Fruit fly (Drosophila melanogaster) whole organism, prepupa: ENCODE results near the gene eIF4H2.

ENCODE experiments used
- Blimp-1 ChIP-seq: fragments of 200-800 bp; sonication (Bioruptor generic); optimal IDR thresholded peaks from 3 replicates; lab custom pipeline; 2017; ENCODE audit warnings: missing biosample characterization, missing genetic modification characterization, mild to moderate bottlenecking, moderate library complexity, missing genetic modification reagents
- CG10631 ChIP-seq: fragments of 200-800 bp; sonication (Bioruptor generic); optimal IDR thresholded peaks from 2 replicates; lab custom pipeline; 2016; ENCODE audit warnings: missing biosample characterization, missing genetic modification characterization
- CG10669 ChIP-seq: fragments of 200-800 bp; sonication (Bioruptor generic); optimal IDR thresholded peaks from 3 replicates; lab custom pipeline; 2018; ENCODE audit warnings: missing biosample characterization, mild to moderate bottlenecking, missing genetic modification characterization, moderate library complexity
- CG11294 ChIP-seq: fragments of 200-800 bp; sonication (Bioruptor generic); IDR thresholded peaks from 2 replicates; pipeline ENCODE4 v1.3.6; 2022; ENCODE audit warnings: missing biosample characterization, missing genetic modification characterization
- CG11762 ChIP-seq: fragments of 200-800 bp; sonication (Bioruptor generic); optimal IDR thresholded peaks from 3 replicates; lab custom pipeline; 2016; ENCODE audit warnings: missing biosample characterization, missing genetic modification characterization; ENCODE audit not compliant: insufficient read depth
- CG15336 ChIP-seq: fragments of 200-800 bp; sonication (Bioruptor generic); IDR thresholded peaks from 2 replicates; pipeline ENCODE4 v1.3.6; 2022; ENCODE audit warnings: missing biosample characterization, missing genetic modification characterization
- CG1621 ChIP-seq: fragments of 200-800 bp; sonication (Bioruptor generic); optimal IDR thresholded peaks from 3 replicates; lab custom pipeline; 2018; ENCODE audit warnings: missing biosample characterization, mild to moderate bottlenecking, missing genetic modification characterization
- CG16779 ChIP-seq: fragments of 200-800 bp; sonication (Bioruptor generic); optimal IDR thresholded peaks from 3 replicates; lab custom pipeline; 2017; ENCODE audit warnings: missing biosample characterization, mild to moderate bottlenecking, missing genetic modification characterization
- CG31627 ChIP-seq: fragments of 200-800 bp; sonication (Bioruptor generic); optimal IDR thresholded peaks from 3 replicates; lab custom pipeline; 2016; ENCODE audit warnings: missing biosample characterization, missing genetic modification characterization
- CG32006 ChIP-seq: fragments of 200-800 bp; sonication (Bioruptor generic); optimal IDR thresholded peaks from 3 replicates; lab custom pipeline; 2017; ENCODE audit warnings: missing biosample characterization, mild to moderate bottlenecking, missing genetic modification characterization
- CG4318 ChIP-seq: fragments of 200-800 bp; sonication (Bioruptor generic); optimal IDR thresholded peaks from 3 replicates; lab custom pipeline; 2017; ENCODE audit warnings: missing biosample characterization, mild to moderate bottlenecking, missing genetic modification characterization
- CG6163 ChIP-seq: fragments of 200-800 bp; sonication (Bioruptor generic); IDR thresholded peaks from 3 replicates; pipeline ENCODE4 v1.3.6; 2022; ENCODE audit warnings: missing biosample characterization, missing genetic modification characterization
- CG6792 ChIP-seq: fragments of 200-800 bp; sonication (Bioruptor generic); optimal IDR thresholded peaks from 3 replicates; lab custom pipeline; 2016; ENCODE audit warnings: missing biosample characterization, missing genetic modification characterization
- CG6854 ChIP-seq: fragments of 200-800 bp; sonication (Bioruptor generic); optimal IDR thresholded peaks from 2 replicates; lab custom pipeline; 2017; ENCODE audit warnings: missing biosample characterization, mild to moderate bottlenecking, missing genetic modification characterization
- CG7368 ChIP-seq: fragments of 200-800 bp; sonication (Bioruptor generic); optimal IDR thresholded peaks from 3 replicates; lab custom pipeline; 2016; ENCODE audit warnings: missing biosample characterization, missing genetic modification characterization
- CG8119 ChIP-seq: fragments of 200-800 bp; sonication (Bioruptor generic); IDR thresholded peaks from 3 replicates; pipeline ENCODE4 v1.3.6; 2022; ENCODE audit warnings: missing biosample characterization, missing genetic modification characterization
- CG8632 ChIP-seq: fragments of 200-800 bp; sonication (Bioruptor generic); optimal IDR thresholded peaks from 3 replicates; lab custom pipeline; 2016; ENCODE audit warnings: missing biosample characterization, missing genetic modification characterization
- Eip75B ChIP-seq: fragments of 200-800 bp; sonication (Bioruptor generic); optimal IDR thresholded peaks from 3 replicates; lab custom pipeline; 2016; ENCODE audit warnings: missing biosample characterization, missing genetic modification characterization
- Eip78C ChIP-seq: fragments of 200-800 bp; sonication (Bioruptor generic); peaks from one replicate; lab custom pipeline; 2016; ENCODE audit warnings: missing biosample characterization, missing genetic modification characterization
- Ets21C ChIP-seq: fragments of 200-800 bp; sonication (Bioruptor generic); optimal IDR thresholded peaks from 3 replicates; lab custom pipeline; 2016; ENCODE audit warnings: missing biosample characterization, missing genetic modification characterization
- Ets96B ChIP-seq: fragments of 200-800 bp; optimal IDR thresholded peaks from 2 replicates; lab custom pipeline; 2019; ENCODE audit warnings: missing biosample characterization, mild to moderate bottlenecking, missing genetic modification characterization, moderate library complexity
- Hr38 ChIP-seq: sonication (Bioruptor generic); optimal IDR thresholded peaks from 2 replicates; lab custom pipeline; 2016; ENCODE audit warnings: missing biosample characterization, missing genetic modification characterization
- Hr39 ChIP-seq: fragments of 200-800 bp; sonication (Bioruptor generic); optimal IDR thresholded peaks from 2 replicates; lab custom pipeline; 2016; ENCODE audit warnings: missing biosample characterization, missing genetic modification characterization
- Hr4 ChIP-seq: fragments of 200-800 bp; sonication (Bioruptor generic); optimal IDR thresholded peaks from 3 replicates; lab custom pipeline; 2016; ENCODE audit warnings: missing biosample characterization, missing genetic modification characterization
- OdsH ChIP-seq: fragments of 200-800 bp; sonication (Bioruptor generic); optimal IDR thresholded peaks from 3 replicates; lab custom pipeline; 2016; ENCODE audit warnings: missing biosample characterization, missing genetic modification characterization
- Smox ChIP-seq: fragments of 200-800 bp; sonication (Bioruptor generic); optimal IDR thresholded peaks from 3 replicates; lab custom pipeline; 2016; ENCODE audit warnings: missing biosample characterization, missing genetic modification characterization
- Sox102F ChIP-seq: fragments of 200-800 bp; sonication (Bioruptor generic); optimal IDR thresholded peaks from 2 replicates; lab custom pipeline; 2016; ENCODE audit warnings: missing biosample characterization, mild to moderate bottlenecking, missing genetic modification characterization
- Sox15 ChIP-seq: fragments of 200-800 bp; sonication (Bioruptor generic); optimal IDR thresholded peaks from 3 replicates; lab custom pipeline; 2016; ENCODE audit warnings: missing biosample characterization, missing genetic modification characterization
- achi ChIP-seq: fragments of 200-800 bp; sonication (Bioruptor generic); optimal IDR thresholded peaks from 3 replicates; lab custom pipeline; 2016; ENCODE audit warnings: missing biosample characterization, missing genetic modification characterization
- acj6 ChIP-seq: fragments of 200-800 bp; sonication (Bioruptor generic); optimal IDR thresholded peaks from 3 replicates; lab custom pipeline; 2016; ENCODE audit warnings: missing biosample characterization, missing genetic modification characterization
- dsx ChIP-seq: fragments of 200-800 bp; optimal IDR thresholded peaks from 3 replicates; lab custom pipeline; 2019; ENCODE audit warnings: missing biosample characterization, mild to moderate bottlenecking, missing genetic modification characterization, moderate library complexity; ENCODE audit not compliant: poor library complexity, severe bottlenecking
- eg ChIP-seq: fragments of 200-800 bp; sonication (Bioruptor generic); IDR thresholded peaks from 3 replicates; pipeline ENCODE4 v1.3.6; 2022; ENCODE audit warnings: missing biosample characterization, missing genetic modification characterization
- esn ChIP-seq: fragments of 200-800 bp; sonication (Bioruptor generic); optimal IDR thresholded peaks from 2 replicates; lab custom pipeline; 2016; ENCODE audit warnings: missing biosample characterization, mild to moderate bottlenecking, missing genetic modification characterization, moderate library complexity
- fd59A ChIP-seq: fragments of 200-800 bp; sonication (Bioruptor generic); optimal IDR thresholded peaks from 2 replicates; lab custom pipeline; 2017; ENCODE audit warnings: missing biosample characterization, mild to moderate bottlenecking, missing genetic modification characterization, missing genetic modification reagents
- net ChIP-seq: fragments of 200-800 bp; sonication (Bioruptor generic); optimal IDR thresholded peaks from 3 replicates; lab custom pipeline; 2016; ENCODE audit warnings: missing biosample characterization, missing genetic modification characterization
- pdm3 ChIP-seq: fragments of 200-800 bp; sonication (Bioruptor generic); optimal IDR thresholded peaks from 3 replicates; lab custom pipeline; 2016; ENCODE audit warnings: missing biosample characterization, missing genetic modification characterization
- svp ChIP-seq: fragments of 200-800 bp; sonication (Bioruptor generic); peaks from one replicate; lab custom pipeline; 2016; ENCODE audit warnings: missing biosample characterization, missing genetic modification characterization

eIF4H2 gene

DNA sequence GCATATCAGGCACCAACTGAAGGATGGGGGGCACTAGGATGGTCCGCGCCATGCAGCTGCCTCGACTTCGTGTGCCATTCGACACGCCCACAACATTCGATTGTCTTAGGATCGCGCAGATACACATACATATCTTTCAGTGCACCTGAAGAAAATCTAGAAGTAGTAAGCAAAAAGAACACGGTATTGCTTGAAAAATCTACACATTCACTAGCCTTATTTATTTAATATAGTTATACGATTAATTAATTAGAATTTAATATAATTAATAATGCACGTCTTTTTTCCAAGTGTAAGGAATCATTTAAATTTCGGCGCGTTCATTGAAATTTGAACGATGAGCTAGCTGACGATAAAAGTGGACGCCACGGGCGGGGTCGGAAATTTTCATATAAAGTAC, 8.7 kb downstream of the eIF4H2 start:
- 0 out of 3 replicates have a peak, but pooled peaks have one; percentile 13 for TF ChIP-seq eg
- no peak for TF ChIP-seq Blimp-1 (GFP tag; lab: Kevin White, UChicago)
- TF ChIP-seq Hr4: no peak
- no peak for TF ChIP-seq CG8119 (GFP tag; lab: Robert Waterston, UW)
- no peak for TF ChIP-seq CG31627 (GFP tag; lab: Kevin White, UChicago)
- TF ChIP-seq Smox (GFP tag; lab: Kevin White, UChicago): no peak
- no peak for TF ChIP-seq net (GFP tag; lab: Kevin White, UChicago)
- no peak for TF ChIP-seq Ets21C
- TF ChIP-seq svp: peak; percentile 30
- no peak for TF ChIP-seq Hr39 (GFP tag; lab: Kevin White, UChicago)
- peak; percentile 22 for TF ChIP-seq Eip78C (GFP tag; lab: Kevin White, UChicago)

DNA sequence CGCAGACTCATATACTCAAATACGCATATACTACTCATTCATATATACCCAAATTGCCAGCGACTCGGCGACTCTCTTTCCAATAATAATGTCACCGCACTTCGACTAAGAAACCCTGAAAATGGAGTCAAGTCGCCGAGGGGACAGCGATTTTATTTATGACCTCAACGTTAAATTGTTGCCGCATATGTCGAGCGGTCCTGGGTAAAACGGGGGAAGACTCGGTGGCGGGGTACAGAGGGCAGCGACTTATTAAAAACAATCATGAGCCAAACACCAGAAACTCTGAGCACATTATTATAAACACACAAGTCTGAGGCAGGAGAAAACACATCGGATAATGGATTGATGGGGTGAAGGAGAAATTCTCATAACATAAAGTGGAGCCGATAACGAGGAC, 9.2 kb downstream of the eIF4H2 start:
- no peak for TF ChIP-seq CG15336 (GFP tag; lab: Robert Waterston, UW)
- peak; percentile 31 for TF ChIP-seq dsx (GFP tag; lab: Kevin White, UChicago)

DNA sequence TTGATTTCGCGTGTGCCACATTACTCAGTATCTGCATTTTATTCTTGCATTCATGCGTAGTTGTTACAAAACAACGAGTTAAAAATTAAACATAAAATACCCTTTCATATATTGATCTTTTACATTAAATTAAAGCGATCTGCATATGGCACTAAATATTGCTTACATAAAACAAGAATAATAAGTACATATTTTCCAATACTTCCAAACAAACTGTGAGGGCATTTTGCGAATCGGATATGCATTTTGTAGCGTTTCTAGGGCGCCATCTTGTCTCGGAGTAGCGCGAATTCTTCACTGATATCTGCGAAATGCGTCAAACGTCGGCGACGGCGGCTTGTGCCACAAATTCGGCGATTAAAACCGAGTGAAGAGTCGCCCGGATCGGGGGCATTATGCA, 15.5 kb downstream of the eIF4H2 start:
- TF ChIP-seq net (GFP tag; lab: Kevin White, UChicago) (no peak), Hr39 (GFP tag; lab: Kevin White, UChicago) (peak; percentile 17), Eip78C (GFP tag; lab: Kevin White, UChicago) (peak; percentile 52), CG11294 (GFP tag; lab: Robert Waterston, UW) (no peak), svp (peak; percentile 83), eg (peak; percentile 26; the same call in 1 of the 3 replicates), pdm3 (GFP tag; lab: Kevin White, UChicago) (no peak), achi (GFP tag; lab: Kevin White, UChicago) (no peak)
- TF ChIP-seq, all 60 proteins: peak for 4

DNA sequence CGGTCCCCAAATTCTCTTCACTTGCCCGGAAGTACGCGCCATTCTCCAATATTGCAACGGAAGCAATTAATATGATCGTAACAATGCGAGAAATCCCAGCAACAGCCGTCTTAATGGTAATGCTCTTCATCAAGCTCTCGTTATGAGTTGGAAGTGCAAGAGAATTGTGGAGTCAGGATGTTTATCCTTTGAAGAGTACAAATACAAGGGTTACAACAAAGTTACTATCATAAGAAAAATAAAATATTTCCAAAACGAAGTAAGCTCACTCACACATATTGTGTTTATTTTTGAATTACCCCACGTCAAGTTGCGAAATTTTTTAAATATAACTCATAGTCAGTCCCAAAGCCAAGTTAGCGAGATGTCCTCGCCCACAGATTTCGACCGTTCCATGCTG, 16.7 kb downstream of the eIF4H2 start, which contains the start of gene CG15543:
CG15543 (plus strand) TSS at position 301 of the 400 bp plus-strand sequence.
- no peak for TF ChIP-seq acj6
- peak; percentile 8 for TF ChIP-seq svp
- no peak for TF ChIP-seq net (GFP tag; lab: Kevin White, UChicago)

DNA sequence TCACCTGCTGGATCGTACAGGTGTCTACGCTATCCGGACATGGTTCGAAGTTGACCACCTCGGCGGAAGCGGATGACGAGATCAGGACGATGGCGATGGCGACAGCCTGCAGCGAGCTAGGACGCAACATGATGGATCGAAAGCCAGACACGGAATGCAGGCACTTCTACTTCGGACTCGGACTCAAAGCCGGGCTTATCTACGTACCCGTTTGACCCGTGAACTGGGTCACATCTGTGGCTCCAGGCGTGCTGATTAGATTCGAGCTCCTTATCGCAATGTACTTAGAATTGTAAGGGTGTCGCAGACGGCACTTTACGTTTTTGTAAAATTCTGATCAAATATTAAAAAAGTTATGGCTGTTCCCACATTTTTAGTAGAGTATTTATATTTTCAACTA, 19.2 kb downstream of the eIF4H2 start, which contains the start of gene Npc2g:
Npc2g (minus strand) TSS at position 160 of the 400 bp plus-strand sequence.
- TF ChIP-seq CG1621 (no peak), svp (peak; percentile 94), CG32006 (peak; percentile 10), CG11762 (no peak)

DNA sequence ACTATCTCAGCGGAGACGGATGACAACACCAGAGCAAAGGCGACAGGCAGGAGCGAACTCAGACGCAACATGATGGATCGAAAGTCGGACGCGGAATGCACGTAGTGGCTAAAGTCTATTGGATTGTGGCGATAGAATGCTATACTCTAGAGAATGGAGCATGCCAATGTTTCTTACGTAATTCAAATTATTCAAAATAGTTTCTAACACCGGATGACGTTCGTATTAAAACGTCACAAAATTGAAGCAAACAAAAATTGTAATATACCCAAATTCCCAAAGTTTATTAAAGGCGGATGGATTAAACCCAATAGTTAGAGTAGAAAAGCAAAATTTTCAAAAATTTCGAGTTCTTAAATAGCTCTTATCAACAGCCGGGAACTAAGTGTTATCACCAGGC, 20.3 kb downstream of the eIF4H2 start, which contains the start of gene Npc2h:
Npc2h (minus strand) TSS at position 101 of the 400 bp plus-strand sequence.
- TF ChIP-seq svp: no peak
- peak; percentile 43 for TF ChIP-seq CG32006
- TF ChIP-seq CG31627 (GFP tag; lab: Kevin White, UChicago): no peak
- TF ChIP-seq CG6854 (GFP tag; lab: Kevin White, UChicago): no peak
- no peak for TF ChIP-seq CG10669 (GFP tag; lab: Kevin White, UChicago)
- no peak for TF ChIP-seq esn (GFP tag; lab: Kevin White, UChicago)
- no peak for TF ChIP-seq Ets21C
- no peak for TF ChIP-seq CG7368 (GFP tag; lab: Kevin White, UChicago)
- peak; percentile 18 for TF ChIP-seq Eip78C (GFP tag; lab: Kevin White, UChicago)

DNA sequence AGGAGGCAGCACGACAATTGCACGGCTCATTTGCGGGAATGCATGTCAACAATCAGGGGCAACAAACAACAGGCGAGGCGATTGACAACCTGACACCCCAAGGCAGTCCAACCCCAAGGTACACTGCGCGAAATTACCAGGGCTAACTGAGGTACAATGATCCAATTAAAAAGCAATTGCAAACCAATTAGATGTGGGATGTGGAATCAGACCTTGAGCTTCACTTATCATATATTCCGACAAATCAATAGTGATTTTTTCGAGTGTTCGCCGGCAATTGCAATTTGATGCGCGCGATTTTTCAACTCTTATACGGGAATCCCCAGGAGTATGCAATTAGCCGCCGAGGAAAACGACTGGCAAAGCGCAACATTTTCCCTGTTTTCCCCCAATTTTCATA, 21.2 kb downstream of the eIF4H2 start:
- TF ChIP-seq Eip75B (GFP tag; lab: Kevin White, UChicago) (no peak), CG32006 (no peak), svp (peak; percentile 63), CG15336 (GFP tag; lab: Robert Waterston, UW) (0 out of 2 replicates have a peak, but pooled peaks have one; percentile 9), Ets96B (no peak), Hr38 (GFP tag; lab: Kevin White, UChicago) (no peak), CG4318 (GFP tag; lab: Kevin White, UChicago) (no peak), CG10631 (GFP tag; lab: Kevin White, UChicago) (no peak), CG6792 (GFP tag; lab: Kevin White, UChicago) (no peak), CG6854 (GFP tag; lab: Kevin White, UChicago) (no peak), OdsH (GFP tag; lab: Kevin White, UChicago) (peak; percentile 10), Hr39 (GFP tag; lab: Kevin White, UChicago) (peak; percentile 32), CG8632 (GFP tag; lab: Kevin White, UChicago) (no peak), acj6 (peak; percentile 11), Sox15 (GFP tag; lab: Kevin White, UChicago) (no peak), CG6163 (GFP tag; lab: Robert Waterston, UW) (peak; percentile 56), eg (0 out of 3 replicates have a peak, but pooled peaks have one; percentile 15), esn (GFP tag; lab: Kevin White, UChicago) (peak; percentile 22), Sox102F (GFP tag; lab: Kevin White, UChicago) (no peak), CG16779 (no peak), CG7368 (GFP tag; lab: Kevin White, UChicago) (no peak), CG31627 (GFP tag; lab: Kevin White, UChicago) (peak; percentile 17), fd59A (no peak), Hr4 (no peak), Blimp-1 (GFP tag; lab: Kevin White, UChicago) (no peak), Eip78C (GFP tag; lab: Kevin White, UChicago) (peak; percentile 62)
